Fruit fly (Drosophila melanogaster): ENCODE data around the gene fws.

Gene fws

dm6 chr2L:17466950-17467349 lies 13.9 kb downstream of the fws start (continued):
- TF ChIP-seq CG8290 (GFP tag; optimal IDR thresholded peaks at IDR 0.05) (no peak), CG8290 (tag; optimal IDR thresholded peaks at IDR 0.05) (no peak), Sox102F (GFP tag; optimal IDR thresholded peaks at IDR 0.05) (peak; percentile 39), caup (GFP tag; optimal IDR thresholded peaks at IDR 0.05; ENCODE audit: severe bottlenecking) (no peak), gem (tag; optimal IDR thresholded peaks at IDR 0.05) (peak; percentile 30), lab (GFP tag; optimal IDR thresholded peaks at IDR 0.05) (peak; percentile 30), unpg (GFP tag; optimal IDR thresholded peaks at IDR 0.05) (peak; percentile 2), otp (GFP tag; IDR thresholded peaks at IDR 0.05) (no peak), CG12299 (tag; optimal IDR thresholded peaks at IDR 0.05) (no peak), lilli (GFP tag; optimal IDR thresholded peaks at IDR 0.05) (no peak), ewg (GFP tag; optimal IDR thresholded peaks at IDR 0.05) (no peak), CG12659 (GFP tag; optimal IDR thresholded peaks at IDR 0.05) (no peak)

- TF ChIP-seq CG1024 (GFP tag; IDR thresholded peaks at IDR 0.05) (peak; percentile 75), Taf1 (GFP tag; IDR thresholded peaks at IDR 0.05) (peak; percentile 61; the same call in 1 of the 2 replicates), CG4404 (GFP tag; IDR thresholded peaks at IDR 0.05) (peak; percentile 63), CG3726 (GFP tag; IDR thresholded peaks at IDR 0.05) (peak; percentile 74; the same call in 2 of the 3 replicates), cwo (GFP tag; optimal IDR thresholded peaks at IDR 0.05) (peak; percentile 78), chn (GFP tag; optimal IDR thresholded peaks at IDR 0.05) (peak; percentile 60), btn (GFP tag; optimal IDR thresholded peaks at IDR 0.05) (peak; percentile 82), CG10321 (GFP tag; IDR thresholded peaks at IDR 0.05) (0 out of 2 replicates have a peak, but pooled peaks have one; percentile 23), Jarid2 (GFP tag; optimal IDR thresholded peaks at IDR 0.05) (peak; percentile 57), CG9215 (GFP tag; IDR thresholded peaks at IDR 0.05) (peak; percentile 48; the same call in 1 of the 2 replicates), NC2α (GFP tag; optimal IDR thresholded peaks at IDR 0.05) (peak; percentile 34), CG2712 (tag; optimal IDR thresholded peaks at IDR 0.05) (peak; percentile 88), CG13123 (GFP tag; optimal IDR thresholded peaks at IDR 0.05) (peak; percentile 47), HLH4C (GFP tag; IDR thresholded peaks at IDR 0.05; ENCODE audit: partially characterized antibody) (no peak), Nf-YC (tag; optimal IDR thresholded peaks at IDR 0.05) (no peak), CG15479 (GFP tag; optimal IDR thresholded peaks at IDR 0.05) (no peak), gcm (GFP tag; optimal IDR thresholded peaks at IDR 0.05) (no peak), Mad (GFP tag; optimal IDR thresholded peaks at IDR 0.05) (peak; percentile 33), Stat92E (GFP tag; optimal IDR thresholded peaks at IDR 0.05) (no peak), HHEX (GFP tag; optimal IDR thresholded peaks at IDR 0.05) (peak; percentile 70), TFAM (GFP tag; optimal IDR thresholded peaks at IDR 0.05) (peak; percentile 4), gsb-n (tag; optimal IDR thresholded peaks at IDR 0.05) (peak; percentile 86), sc (optimal IDR thresholded peaks at IDR 0.05) (no peak), sc (GFP tag; optimal IDR thresholded peaks at IDR 0.05) (peak; percentile 73), Atf-2 (GFP tag; optimal IDR thresholded peaks at IDR 0.05) (peak; percentile 80), CG31365 (tag; optimal IDR thresholded peaks at IDR 0.05) (peak; percentile 17), CG3281 (GFP tag; optimal IDR thresholded peaks at IDR 0.05) (peak; percentile 75), zen (tag; optimal IDR thresholded peaks at IDR 0.05) (no peak), CG6689 (GFP tag; IDR thresholded peaks at IDR 0.05) (peak; percentile 83), CG6272 (GFP tag; IDR thresholded peaks at IDR 0.05) (peak; percentile 30; the same call in 1 of the 2 replicates), CG10979 (tag; optimal IDR thresholded peaks at IDR 0.05) (peak; percentile 89), CG16813 (GFP tag; IDR thresholded peaks at IDR 0.05; ENCODE audit: partially characterized antibody) (no peak), Poxn (GFP tag; IDR thresholded peaks at IDR 0.05) (no peak), CG3847 (GFP tag; IDR thresholded peaks at IDR 0.05) (peak; percentile 52; the same call in 1 of the 2 replicates), E2f1 (GFP tag; IDR thresholded peaks at IDR 0.05) (peak; percentile 71), usp (GFP tag; optimal IDR thresholded peaks at IDR 0.05) (no peak)
Measured at dm6 chr2L:17465915-17466677, 14.7 kb downstream of the fws start.

Data from whole organism, embryonic.